Fruit fly (Drosophila melanogaster): ENCODE data around the gene barr.

The barr gene

DNA sequence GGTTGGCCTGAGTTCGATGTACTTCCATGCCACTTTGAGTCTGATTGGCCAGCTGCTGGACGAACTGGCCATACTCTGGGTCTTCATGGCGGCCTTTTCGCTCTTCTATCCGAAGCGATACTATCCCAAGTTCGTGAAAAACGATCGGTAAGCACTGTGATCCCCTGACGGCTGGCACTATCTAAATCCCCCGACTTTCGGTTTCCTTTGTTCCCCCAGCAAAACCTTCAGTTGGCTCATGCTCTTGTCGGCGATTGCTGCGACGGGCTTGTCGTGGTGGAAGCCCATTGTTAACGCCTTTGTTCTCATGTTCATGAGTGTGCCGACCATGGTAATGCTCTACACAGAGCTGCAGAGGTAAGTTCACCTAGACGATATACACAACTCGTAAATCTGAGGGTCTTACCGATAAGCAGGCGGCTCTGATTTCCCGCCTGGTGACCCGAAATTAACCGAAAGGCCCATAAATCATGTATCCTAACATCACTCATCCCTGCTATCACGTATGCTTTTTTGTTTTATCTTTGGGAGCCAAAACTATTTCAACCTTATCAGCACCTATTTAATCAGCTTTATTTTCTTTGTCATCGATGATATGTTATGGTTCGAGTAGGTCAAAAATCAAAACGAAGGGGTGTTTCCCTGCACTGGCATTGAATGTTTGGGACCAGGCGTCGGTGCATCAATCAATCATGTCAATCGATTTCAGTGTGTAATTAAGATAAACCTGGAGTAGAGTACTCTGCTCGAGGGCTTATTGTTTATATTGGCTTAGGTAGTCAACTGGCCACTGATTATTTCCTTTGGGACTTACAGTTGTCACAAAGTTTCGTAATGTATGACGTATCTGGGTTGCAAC, 8.2 kb upstream of the barr start:
- TF ChIP-seq spab (GFP tag; optimal IDR thresholded peaks at IDR 0.05) (no peak), cyc (GFP tag; optimal IDR thresholded peaks at IDR 0.05) (no peak), OdsH (GFP tag; optimal IDR thresholded peaks at IDR 0.05) (no peak), Hr4 (GFP tag; optimal IDR thresholded peaks at IDR 0.05) (no peak), eg (GFP tag; IDR thresholded peaks at IDR 0.05) (no peak), pdm3 (GFP tag; optimal IDR thresholded peaks at IDR 0.05) (no peak), achi (GFP tag; optimal IDR thresholded peaks at IDR 0.05) (no peak), svp (GFP tag) (no peak), CG11294 (GFP tag; IDR thresholded peaks at IDR 0.05) (no peak), dsx (GFP tag; optimal IDR thresholded peaks at IDR 0.05; ENCODE audit: poor library complexity, severe bottlenecking) (no peak), CG1621 (tag; optimal IDR thresholded peaks at IDR 0.05) (no peak), CG8119 (GFP tag; IDR thresholded peaks at IDR 0.05) (no peak), Smox (GFP tag; optimal IDR thresholded peaks at IDR 0.05) (no peak), Eip75B (GFP tag; optimal IDR thresholded peaks at IDR 0.05) (no peak), Hr39 (GFP tag; optimal IDR thresholded peaks at IDR 0.05) (no peak), CG6808 (GFP tag; optimal IDR thresholded peaks at IDR 0.05) (no peak), esn (GFP tag; optimal IDR thresholded peaks at IDR 0.05) (no peak), Eip78C (GFP tag) (peak; percentile 43), CG7368 (GFP tag; optimal IDR thresholded peaks at IDR 0.05) (no peak), fkh (GFP tag; optimal IDR thresholded peaks at IDR 0.05) (peak; percentile 78), Sox102F (GFP tag; optimal IDR thresholded peaks at IDR 0.05) (no peak), CG10669 (GFP tag; optimal IDR thresholded peaks at IDR 0.05) (no peak), fd85E (GFP tag; optimal IDR thresholded peaks at IDR 0.05) (no peak), CG8319 (GFP tag; optimal IDR thresholded peaks at IDR 0.05) (no peak), CG16779 (tag; optimal IDR thresholded peaks at IDR 0.05) (no peak), CG11762 (GFP tag; optimal IDR thresholded peaks at IDR 0.05; ENCODE audit: insufficient read depth) (no peak), CG3919 (GFP tag; optimal IDR thresholded peaks at IDR 0.05) (no peak), CG3032 (tag; optimal IDR thresholded peaks at IDR 0.05) (no peak), salr (GFP tag; optimal IDR thresholded peaks at IDR 0.05) (no peak), CG6792 (GFP tag; optimal IDR thresholded peaks at IDR 0.05) (no peak), net (GFP tag; optimal IDR thresholded peaks at IDR 0.05) (no peak), CG31627 (GFP tag; optimal IDR thresholded peaks at IDR 0.05) (no peak), Gug (GFP tag; IDR thresholded peaks at IDR 0.05) (no peak), CG34406 (GFP tag; optimal IDR thresholded peaks at IDR 0.05) (no peak), Sox15 (GFP tag; optimal IDR thresholded peaks at IDR 0.05) (no peak), fd59A (GFP tag; optimal IDR thresholded peaks at IDR 0.05) (no peak), Eip93F (GFP tag; optimal IDR thresholded peaks at IDR 0.05) (peak; percentile 60), CG10631 (GFP tag; optimal IDR thresholded peaks at IDR 0.05) (no peak), vri (GFP tag; optimal IDR thresholded peaks at IDR 0.05) (peak; percentile 42), Sox14 (GFP tag; optimal IDR thresholded peaks at IDR 0.05) (peak; percentile 93), Met (GFP tag; optimal IDR thresholded peaks at IDR 0.05) (no peak), lz (GFP tag; optimal IDR thresholded peaks at IDR 0.05) (no peak), CG6276 (GFP tag; optimal IDR thresholded peaks at IDR 0.05) (no peak), CG4318 (GFP tag; optimal IDR thresholded peaks at IDR 0.05) (no peak), topi (GFP tag; optimal IDR thresholded peaks at IDR 0.05) (no peak)
